Fruit fly (Drosophila melanogaster): Measurements from ENCODE around the gene CG7029.

The CG7029 gene

dm6 chr3R:22810277-22810676, 59.6 kb downstream of the CG7029 start:
- no peak for TF ChIP-seq CrebA (GFP tag; optimal IDR thresholded peaks at IDR 0.05; ENCODE audit: borderline replicate concordance)
- TF ChIP-seq GATAd (GFP tag; optimal IDR thresholded peaks at IDR 0.05): no peak
- no peak for TF ChIP-seq usp (GFP tag; optimal IDR thresholded peaks at IDR 0.05)
- TF ChIP-seq Abd-B (GFP tag; optimal IDR thresholded peaks at IDR 0.05): no peak
- TF ChIP-seq Myc (optimal IDR thresholded peaks at IDR 0.05): no peak
- no peak for TF ChIP-seq CG9705 (GFP tag; optimal IDR thresholded peaks at IDR 0.05)
- no peak for TF ChIP-seq dl (GFP tag; optimal IDR thresholded peaks at IDR 0.05; ENCODE audit: insufficient read depth in 1 of 2, partially characterized antibody in 2 of 2)
- TF ChIP-seq psq (GFP tag; optimal IDR thresholded peaks at IDR 0.05): no peak
- no peak for TF ChIP-seq dsf (GFP tag; optimal IDR thresholded peaks at IDR 0.05; ENCODE audit: borderline replicate concordance)
- TF ChIP-seq Jra (GFP tag; optimal IDR thresholded peaks at IDR 0.05): no peak
- no peak for TF ChIP-seq CG32264 (GFP tag; optimal IDR thresholded peaks at IDR 0.05)
- no peak for TF ChIP-seq Dfd (GFP tag; optimal IDR thresholded peaks at IDR 0.05)

- TF ChIP-seq br (GFP tag; optimal IDR thresholded peaks at IDR 0.05) (no peak), GATAd (GFP tag; optimal IDR thresholded peaks at IDR 0.05) (no peak), Jra (GFP tag; optimal IDR thresholded peaks at IDR 0.05) (no peak), sv (GFP tag; optimal IDR thresholded peaks at IDR 0.05) (no peak), Myc (optimal IDR thresholded peaks at IDR 0.05) (no peak), Hr83 (GFP tag; optimal IDR thresholded peaks at IDR 0.05; ENCODE audit: poor library complexity, severe bottlenecking) (no peak), fru (GFP tag; optimal IDR thresholded peaks at IDR 0.05) (no peak), Hr78 (GFP tag; optimal IDR thresholded peaks at IDR 0.05) (no peak), Mio (GFP tag; optimal IDR thresholded peaks at IDR 0.05) (no peak), CG9705 (GFP tag; optimal IDR thresholded peaks at IDR 0.05) (no peak), dsf (GFP tag; optimal IDR thresholded peaks at IDR 0.05; ENCODE audit: borderline replicate concordance) (no peak), OdsH (GFP tag; optimal IDR thresholded peaks at IDR 0.05) (no peak), Abd-B (GFP tag; optimal IDR thresholded peaks at IDR 0.05) (no peak)
These were observed 65.4 kb downstream of the CG7029 start, which contains the start of gene CG13840 for dm6 chr3R:22816078-22816436. TSS of gene CG13840 (minus strand) at chr3R:22816178.

DNA sequence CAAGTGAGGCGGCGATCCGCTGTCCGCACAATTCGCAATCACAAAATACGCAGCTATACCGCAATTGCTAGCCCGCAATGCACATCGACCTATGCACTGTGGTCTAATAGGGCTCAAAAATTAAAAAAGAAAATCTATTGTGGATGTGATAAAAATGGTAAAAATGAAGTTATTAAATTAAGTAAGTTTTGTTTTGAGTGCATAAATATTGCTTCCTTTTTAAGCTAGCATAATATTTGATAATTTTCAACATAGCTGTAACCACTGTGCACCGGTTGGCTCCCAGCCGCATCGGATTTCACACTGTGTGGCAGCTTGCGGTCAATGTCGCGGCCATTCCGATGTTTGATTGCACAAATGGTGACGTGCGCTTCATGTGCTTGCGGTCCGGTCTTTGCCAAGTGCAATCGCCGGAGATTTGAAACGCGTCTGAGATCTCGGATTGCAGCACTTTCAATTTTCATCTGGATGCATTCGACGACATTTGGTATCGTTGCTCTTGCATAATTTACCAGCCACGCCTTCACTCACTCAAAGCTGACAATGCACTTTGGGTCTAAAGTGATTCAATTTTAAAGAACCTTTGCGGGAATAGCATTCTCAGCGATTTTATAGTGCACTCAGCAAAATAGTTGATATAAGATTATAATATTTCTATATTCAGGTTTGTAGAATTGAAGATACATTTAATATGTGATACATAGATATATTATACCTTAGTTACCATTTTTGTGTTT, 65.9 kb downstream of the CG7029 start:
- TF ChIP-seq h (GFP tag; optimal IDR thresholded peaks at IDR 0.05): peak; percentile 10
- no peak for TF ChIP-seq psq (GFP tag; optimal IDR thresholded peaks at IDR 0.05)
- TF ChIP-seq rgr (GFP tag; optimal IDR thresholded peaks at IDR 0.05): peak; percentile 21
- TF ChIP-seq CG9705 (GFP tag; optimal IDR thresholded peaks at IDR 0.05): no peak
- peak in 1 of 2 experiments; percentile 20 for TF ChIP-seq foxo (GFP tag; optimal IDR thresholded peaks at IDR 0.05)
- peak; percentile 18 for TF ChIP-seq HLH106 (tag; optimal IDR thresholded peaks at IDR 0.05)
- no peak for TF ChIP-seq dsf (GFP tag; optimal IDR thresholded peaks at IDR 0.05; ENCODE audit: borderline replicate concordance)
- TF ChIP-seq fru (GFP tag; optimal IDR thresholded peaks at IDR 0.05): peak; percentile 1
- TF ChIP-seq usp (GFP tag; optimal IDR thresholded peaks at IDR 0.05): no peak

DNA sequence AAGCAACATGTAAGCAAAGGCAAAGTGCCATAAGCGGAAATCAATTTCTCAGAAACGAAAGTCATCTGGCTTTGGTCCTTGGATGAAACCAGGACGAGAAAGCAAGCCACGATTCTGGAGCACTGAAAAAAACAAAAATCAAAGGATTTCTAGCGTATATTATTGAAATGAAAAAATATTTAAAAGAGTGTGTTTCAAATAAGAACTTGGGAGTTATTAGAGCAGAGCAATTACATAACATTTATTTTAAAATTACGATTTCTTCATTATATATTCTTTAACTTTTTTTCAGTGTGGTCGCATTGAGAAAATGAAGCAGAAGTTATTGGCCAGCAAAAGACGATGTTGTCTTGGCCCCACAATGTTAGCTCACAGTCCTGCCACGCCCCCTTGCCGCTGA, 72.0 kb downstream of the CG7029 start:
- TF ChIP-seq sv (GFP tag; optimal IDR thresholded peaks at IDR 0.05) (no peak), jim (GFP tag; optimal IDR thresholded peaks at IDR 0.05) (no peak), OdsH (GFP tag; optimal IDR thresholded peaks at IDR 0.05) (no peak), CG9705 (GFP tag; optimal IDR thresholded peaks at IDR 0.05) (no peak)

dm6 chr3R:22833416-22833815, 82.7 kb downstream of the CG7029 start:
- TF ChIP-seq Vsx2 (GFP tag; optimal IDR thresholded peaks at IDR 0.05; ENCODE audit: partially characterized antibody) (no peak), Dfd (GFP tag; optimal IDR thresholded peaks at IDR 0.05) (peak; percentile 78)

DNA sequence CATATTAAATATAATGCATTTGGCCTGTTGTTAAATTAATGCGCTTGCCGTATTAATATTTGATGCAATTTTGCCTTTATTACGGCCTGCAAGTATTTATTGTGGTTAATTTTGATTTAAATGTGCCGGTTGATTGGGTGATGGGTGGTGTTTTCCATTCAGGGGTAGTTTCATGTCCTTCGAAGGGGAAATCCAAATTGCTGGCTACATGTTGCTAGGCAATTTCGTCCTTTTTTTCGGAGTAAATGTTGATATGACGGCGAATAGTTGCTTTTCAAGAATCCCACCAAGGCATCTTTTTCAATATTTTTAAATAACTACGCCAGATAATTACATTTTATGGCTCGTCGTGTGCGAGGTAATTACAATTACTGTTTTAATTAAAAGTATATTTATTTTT, 88.6 kb downstream of the CG7029 start:
- TF ChIP-seq dsf (GFP tag; optimal IDR thresholded peaks at IDR 0.05; ENCODE audit: borderline replicate concordance): no peak
- TF ChIP-seq HLH106 (tag; optimal IDR thresholded peaks at IDR 0.05): no peak
- no peak for TF ChIP-seq usp (GFP tag; optimal IDR thresholded peaks at IDR 0.05)
- TF ChIP-seq dmrt93B (GFP tag; optimal IDR thresholded peaks at IDR 0.05): no peak
- TF ChIP-seq pan (optimal IDR thresholded peaks at IDR 0.05): no peak
- TF ChIP-seq rgr (GFP tag; optimal IDR thresholded peaks at IDR 0.05): no peak
